Worm (Caenorhabditis elegans) whole organism, midembryonic: ENCODE data around the gene Y55F3C.17.

ENCODE experiments used
- T22C8.4 ChIP-seq: fragments of 200-800 bp; sonication (Bioruptor generic); IDR thresholded peaks from 2 replicates; pipeline ENCODE4 v1.3.6; 2022; ENCODE audit warnings: missing genetic modification characterization, missing compliant biosample characterization
- cog-1 ChIP-seq: sonication (generic microtip); optimal IDR thresholded peaks from 2 replicates; lab custom pipeline; 2016; ENCODE audit warnings: missing genetic modification characterization, missing compliant biosample characterization
- flt-1 ChIP-seq: fragments of 200-800 bp; sonication (Bioruptor generic); IDR thresholded peaks from 2 replicates; pipeline ENCODE4 v1.3.6; 2022; ENCODE audit warnings: missing genetic modification characterization, missing compliant biosample characterization
- klf-2 ChIP-seq: fragments of 200-800 bp; sonication (Bioruptor generic); conservative IDR thresholded peaks from 2 replicates; pipeline ENCODE4 v1.3.6; 2022; ENCODE audit warnings: missing genetic modification reagents, missing genetic modification characterization, missing compliant biosample characterization
- med-1 ChIP-seq: sonication (generic microtip); optimal IDR thresholded peaks from 2 replicates; lab custom pipeline; 2017; ENCODE audit warnings: missing genetic modification characterization, mild to moderate bottlenecking, missing compliant biosample characterization, antibody characterized with exemption, missing genetic modification reagents; ENCODE audit not compliant: insufficient read depth
- ref-1 ChIP-seq: fragments of 200-800 bp; sonication (Bioruptor generic); conservative IDR thresholded peaks from 2 replicates; pipeline ENCODE4 v1.3.6; 2022; ENCODE audit warnings: missing genetic modification reagents, missing genetic modification characterization, missing compliant biosample characterization
- tab-1 ChIP-seq: fragments of 200-800 bp; sonication (Bioruptor generic); IDR thresholded peaks from 2 replicates; pipeline ENCODE4 v1.3.6; 2022; ENCODE audit warnings: missing genetic modification characterization, missing compliant biosample characterization
- ztf-23 ChIP-seq: fragments of 200-800 bp; sonication (Bioruptor generic); IDR thresholded peaks from 2 replicates; pipeline ENCODE4 v1.3.6; 2022; ENCODE audit warnings: missing genetic modification reagents, missing genetic modification characterization, missing compliant biosample characterization
- ztf-29 ChIP-seq: fragments of 200-800 bp; sonication (Bioruptor generic); IDR thresholded peaks from 2 replicates; pipeline ENCODE4 v1.3.6; 2022; ENCODE audit warnings: missing genetic modification reagents, missing genetic modification characterization, missing compliant biosample characterization

Gene Y55F3C.17

DNA sequence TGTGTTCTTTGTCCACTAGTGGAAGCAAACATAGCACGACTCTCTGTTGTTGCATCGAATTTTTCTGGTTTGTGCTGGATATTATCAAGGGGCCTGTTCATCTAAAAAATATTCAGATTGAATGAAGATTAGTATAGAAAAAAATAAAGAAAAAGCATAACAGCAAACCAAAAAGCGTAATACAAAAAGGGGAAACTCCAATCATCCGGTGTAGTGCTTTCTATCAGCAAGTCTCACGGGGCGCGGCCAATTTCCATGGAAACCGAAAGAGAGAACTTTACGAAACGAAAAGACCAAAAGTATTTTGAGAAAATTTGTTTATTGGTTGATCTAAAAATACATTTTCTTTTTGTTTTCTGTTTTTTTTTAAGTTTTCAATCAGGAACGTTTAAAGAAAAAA is at the start of gene Y55F3C.17:
TSS of gene Y55F3C.17 (minus strand) at position 101 of the 400 bp plus-strand sequence.
- TF ChIP-seq ref-1 (GFP tag; lab: Robert Waterston, UW) (no peak), cog-1 (tag; lab: Kevin White, UChicago) (no peak)

- TF ChIP-seq med-1 (GFP tag; lab: Kevin White, UChicago), result no peak
- no peak for TF ChIP-seq ztf-23 (GFP tag; lab: Robert Waterston, UW)
- TF ChIP-seq klf-2, result no peak
- TF ChIP-seq flt-1, result no peak
- TF ChIP-seq ztf-29, result no peak
- TF ChIP-seq tab-1 (GFP tag; lab: Robert Waterston, UW), result no peak
- no peak for TF ChIP-seq cog-1 (tag; lab: Kevin White, UChicago)
- TF ChIP-seq ref-1 (GFP tag; lab: Robert Waterston, UW), result no peak
- TF ChIP-seq T22C8.4 (GFP tag; lab: Robert Waterston, UW), result no peak
Measured at ce11 chrIV:746333-746732, 48.1 kb upstream of the Y55F3C.17 start.

DNA sequence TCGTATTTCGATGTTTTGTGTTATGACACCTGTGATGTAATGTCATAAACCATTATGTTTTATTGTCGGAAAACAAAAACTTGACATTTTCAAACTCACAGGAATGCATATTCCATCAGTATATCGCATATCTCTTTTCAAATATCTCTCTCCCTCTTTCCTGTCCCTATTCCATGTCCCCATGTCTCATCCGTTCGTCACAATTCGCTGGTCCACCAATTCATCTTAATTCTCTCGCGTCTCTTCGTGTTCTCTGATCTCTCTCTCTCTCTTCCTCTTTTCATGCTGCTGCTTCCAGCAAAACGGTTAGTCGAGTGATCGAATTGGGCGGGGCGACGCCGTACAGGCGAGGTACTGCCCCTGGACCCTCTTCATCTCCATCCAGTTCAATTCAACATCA is 43.6 kb upstream of the Y55F3C.17 start:
- TF ChIP-seq klf-2 (no peak), cog-1 (tag; lab: Kevin White, UChicago) (no peak), tab-1 (GFP tag; lab: Robert Waterston, UW) (no peak), ztf-29 (no peak), T22C8.4 (GFP tag; lab: Robert Waterston, UW) (no peak), ztf-23 (GFP tag; lab: Robert Waterston, UW) (no peak), ref-1 (GFP tag; lab: Robert Waterston, UW) (no peak), med-1 (GFP tag; lab: Kevin White, UChicago) (no peak), flt-1 (no peak)

DNA sequence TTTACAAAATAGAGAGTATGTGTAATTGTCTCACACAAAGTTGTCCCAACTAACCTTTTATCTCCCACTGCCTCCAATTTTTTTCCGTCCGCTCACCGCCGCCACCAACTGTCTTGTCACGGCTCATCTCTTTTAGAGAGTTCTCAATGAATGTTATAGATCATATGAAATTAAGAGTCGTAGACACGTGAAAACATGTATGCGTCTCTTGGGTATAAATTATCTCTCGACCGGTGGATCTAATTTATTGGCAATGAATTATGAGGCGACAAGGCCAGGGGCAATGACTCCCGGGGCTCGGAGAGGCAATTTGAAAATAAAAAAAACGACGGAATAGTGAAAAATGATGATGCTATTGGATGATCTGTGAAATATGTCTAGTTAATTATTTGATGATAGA is 42.5 kb upstream of the Y55F3C.17 start:
- no peak for TF ChIP-seq flt-1
- no peak for TF ChIP-seq T22C8.4 (GFP tag; lab: Robert Waterston, UW)
- no peak for TF ChIP-seq med-1 (GFP tag; lab: Kevin White, UChicago)
- TF ChIP-seq klf-2, result no peak
- no peak for TF ChIP-seq tab-1 (GFP tag; lab: Robert Waterston, UW)
- no peak for TF ChIP-seq ztf-29
- no peak for TF ChIP-seq ref-1 (GFP tag; lab: Robert Waterston, UW)
- no peak for TF ChIP-seq ztf-23 (GFP tag; lab: Robert Waterston, UW)
- TF ChIP-seq cog-1 (tag; lab: Kevin White, UChicago), result no peak

DNA sequence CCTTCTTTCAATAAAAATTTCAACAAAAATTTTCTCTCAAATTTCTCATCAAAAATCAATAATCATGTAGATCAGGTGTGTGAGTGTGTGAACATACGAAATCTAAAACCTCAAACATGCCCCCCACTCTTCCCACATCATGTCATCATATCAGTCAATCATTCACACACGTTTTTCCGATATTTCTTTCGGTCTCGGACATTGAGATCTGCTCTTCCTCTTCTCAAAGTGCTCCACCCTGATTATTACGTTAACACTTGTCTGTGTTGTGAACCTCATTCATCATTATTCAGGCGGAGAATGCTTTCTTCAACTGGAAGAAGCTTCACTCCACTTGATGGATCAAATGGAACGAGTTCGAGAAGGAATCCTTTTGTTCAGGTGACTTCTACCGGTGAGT is 38.2 kb upstream of the Y55F3C.17 start, which contains the start of gene kvs-5:
TSS of gene kvs-5 (plus strand) at position 301 of the 400 bp plus-strand sequence.
- TF ChIP-seq med-1 (GFP tag; lab: Kevin White, UChicago), result no peak
- TF ChIP-seq ref-1 (GFP tag; lab: Robert Waterston, UW), result no peak
- TF ChIP-seq ztf-29, result no peak

- no peak for TF ChIP-seq flt-1
- TF ChIP-seq cog-1 (tag; lab: Kevin White, UChicago), result no peak
- TF ChIP-seq ztf-23 (GFP tag; lab: Robert Waterston, UW), result no peak
- TF ChIP-seq ztf-29, result no peak
- TF ChIP-seq med-1 (GFP tag; lab: Kevin White, UChicago), result no peak
- TF ChIP-seq tab-1 (GFP tag; lab: Robert Waterston, UW), result no peak
- no peak for TF ChIP-seq ref-1 (GFP tag; lab: Robert Waterston, UW)
- TF ChIP-seq klf-2, result no peak
- TF ChIP-seq T22C8.4 (GFP tag; lab: Robert Waterston, UW), result no peak
Measured at ce11 chrIV:730937-731336, 32.7 kb upstream of the Y55F3C.17 start, which contains the start of gene srt-24. Gene srt-24 (minus strand): TSS chrIV:731037.

ce11 chrIV:728095-728494 is 29.9 kb upstream of the Y55F3C.17 start, which contains the start of gene Y55F3C.9:
Gene Y55F3C.9 (minus strand): TSS chrIV:728195.
- TF ChIP-seq flt-1 (no peak), ref-1 (GFP tag; lab: Robert Waterston, UW) (no peak), tab-1 (GFP tag; lab: Robert Waterston, UW) (no peak), ztf-29 (no peak), klf-2 (no peak), ztf-23 (GFP tag; lab: Robert Waterston, UW) (no peak), T22C8.4 (GFP tag; lab: Robert Waterston, UW) (no peak), med-1 (GFP tag; lab: Kevin White, UChicago) (no peak), cog-1 (tag; lab: Kevin White, UChicago) (no peak)

- TF ChIP-seq ztf-29, result no peak
- TF ChIP-seq flt-1, result no peak
- no peak for TF ChIP-seq cog-1 (tag; lab: Kevin White, UChicago)
- TF ChIP-seq ztf-23 (GFP tag; lab: Robert Waterston, UW), result no peak
- TF ChIP-seq ref-1 (GFP tag; lab: Robert Waterston, UW), result no peak
- no peak for TF ChIP-seq klf-2
- TF ChIP-seq tab-1 (GFP tag; lab: Robert Waterston, UW), result no peak
- TF ChIP-seq med-1 (GFP tag; lab: Kevin White, UChicago), result no peak
- TF ChIP-seq T22C8.4 (GFP tag; lab: Robert Waterston, UW), result no peak
Measured at ce11 chrIV:719351-719750, 21.1 kb upstream of the Y55F3C.17 start, which contains the start of gene Y55F3C.10. Gene Y55F3C.10 (minus strand): TSS chrIV:719451.

DNA sequence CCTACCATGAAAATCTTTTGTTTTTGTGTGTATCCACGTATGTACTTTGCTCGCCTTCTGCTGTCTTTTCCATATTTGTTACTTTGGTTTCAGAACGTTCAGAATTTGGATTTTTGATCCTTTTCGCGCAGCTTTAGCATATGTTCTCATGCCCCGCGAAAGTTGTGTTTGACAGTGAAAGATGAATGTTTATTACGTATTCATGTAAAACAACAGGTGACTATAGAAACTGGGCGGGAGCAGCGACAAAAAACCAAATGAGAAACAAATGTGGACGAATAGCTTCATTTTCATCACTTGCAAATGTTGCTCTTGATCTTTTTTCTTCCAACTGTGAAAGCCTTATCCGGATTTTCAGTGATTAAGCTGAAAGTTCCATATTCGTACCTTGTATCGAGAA is 18.1 kb upstream of the Y55F3C.17 start, which contains the start of gene clec-164:
TSS of gene clec-164 (plus strand) at position 301 of the 400 bp plus-strand sequence.
- TF ChIP-seq med-1 (GFP tag; lab: Kevin White, UChicago) (no peak), tab-1 (GFP tag; lab: Robert Waterston, UW) (no peak), ztf-29 (no peak), ref-1 (GFP tag; lab: Robert Waterston, UW) (no peak), T22C8.4 (GFP tag; lab: Robert Waterston, UW) (no peak), cog-1 (tag; lab: Kevin White, UChicago) (no peak), klf-2 (no peak), flt-1 (no peak), ztf-23 (GFP tag; lab: Robert Waterston, UW) (no peak)

DNA sequence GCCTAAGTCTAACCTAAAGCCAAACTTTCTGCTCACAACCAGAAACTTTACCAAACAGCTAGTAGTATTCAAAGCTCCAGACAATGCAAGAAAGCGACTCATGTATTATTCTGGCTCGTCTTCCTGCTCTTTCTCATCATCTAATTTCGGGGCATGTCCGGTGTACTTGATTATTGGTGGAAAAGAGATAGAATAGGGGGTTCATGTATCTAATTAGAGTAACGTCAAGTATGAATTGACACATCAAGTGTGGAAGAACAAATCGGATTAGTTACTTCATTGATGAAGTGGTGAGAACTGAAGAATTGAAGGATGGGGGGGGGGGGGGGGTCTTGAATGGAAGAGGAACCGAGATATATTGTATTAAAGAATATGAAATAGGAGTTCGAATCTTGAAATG is 17.2 kb upstream of the Y55F3C.17 start:
- TF ChIP-seq ztf-29, result no peak
- TF ChIP-seq cog-1 (tag; lab: Kevin White, UChicago), result no peak
- TF ChIP-seq ref-1 (GFP tag; lab: Robert Waterston, UW), result no peak
- no peak for TF ChIP-seq ztf-23 (GFP tag; lab: Robert Waterston, UW)
- no peak for TF ChIP-seq tab-1 (GFP tag; lab: Robert Waterston, UW)
- no peak for TF ChIP-seq klf-2
- TF ChIP-seq T22C8.4 (GFP tag; lab: Robert Waterston, UW), result no peak
- no peak for TF ChIP-seq med-1 (GFP tag; lab: Kevin White, UChicago)
- no peak for TF ChIP-seq flt-1
